Fruit fly (Drosophila melanogaster) whole organism, prepupa: Measurements from ENCODE around the gene Mur29B.

Experiments used
- Blimp-1 ChIP-seq: fragments of 200-800 bp; sonication (Bioruptor generic); optimal IDR thresholded peaks from 3 replicates; lab custom pipeline; 2017; ENCODE audit warnings: missing biosample characterization, missing genetic modification characterization, mild to moderate bottlenecking, moderate library complexity, missing genetic modification reagents
- CG16779 ChIP-seq: fragments of 200-800 bp; sonication (Bioruptor generic); optimal IDR thresholded peaks from 3 replicates; lab custom pipeline; 2017; ENCODE audit warnings: missing biosample characterization, mild to moderate bottlenecking, missing genetic modification characterization
- CG8119 ChIP-seq: fragments of 200-800 bp; sonication (Bioruptor generic); IDR thresholded peaks from 3 replicates; pipeline ENCODE4 v1.3.6; 2022; ENCODE audit warnings: missing biosample characterization, missing genetic modification characterization
- Hr4 ChIP-seq: fragments of 200-800 bp; sonication (Bioruptor generic); optimal IDR thresholded peaks from 3 replicates; lab custom pipeline; 2016; ENCODE audit warnings: missing biosample characterization, missing genetic modification characterization
- Lpt ChIP-seq: fragments of 200-800 bp; sonication (Bioruptor generic); optimal IDR thresholded peaks from 3 replicates; lab custom pipeline; 2016; ENCODE audit warnings: missing biosample characterization, missing genetic modification characterization
- Sox102F ChIP-seq: fragments of 200-800 bp; sonication (Bioruptor generic); optimal IDR thresholded peaks from 2 replicates; lab custom pipeline; 2016; ENCODE audit warnings: missing biosample characterization, mild to moderate bottlenecking, missing genetic modification characterization
- eg ChIP-seq: fragments of 200-800 bp; sonication (Bioruptor generic); IDR thresholded peaks from 3 replicates; pipeline ENCODE4 v1.3.6; 2022; ENCODE audit warnings: missing biosample characterization, missing genetic modification characterization
- ss ChIP-seq, 2 experiments: fragments of 200-800 bp; sonication (Bioruptor generic); optimal IDR thresholded peaks; 2 replicates in 1 of 2; 3 replicates in 1 of 2; lab custom pipeline; 2017 to 2018; ENCODE audit warnings: mild to moderate bottlenecking in 2 of 2, missing biosample characterization in 2 of 2, missing genetic modification characterization in 2 of 2, moderate library complexity in 1 of 2

DNA sequence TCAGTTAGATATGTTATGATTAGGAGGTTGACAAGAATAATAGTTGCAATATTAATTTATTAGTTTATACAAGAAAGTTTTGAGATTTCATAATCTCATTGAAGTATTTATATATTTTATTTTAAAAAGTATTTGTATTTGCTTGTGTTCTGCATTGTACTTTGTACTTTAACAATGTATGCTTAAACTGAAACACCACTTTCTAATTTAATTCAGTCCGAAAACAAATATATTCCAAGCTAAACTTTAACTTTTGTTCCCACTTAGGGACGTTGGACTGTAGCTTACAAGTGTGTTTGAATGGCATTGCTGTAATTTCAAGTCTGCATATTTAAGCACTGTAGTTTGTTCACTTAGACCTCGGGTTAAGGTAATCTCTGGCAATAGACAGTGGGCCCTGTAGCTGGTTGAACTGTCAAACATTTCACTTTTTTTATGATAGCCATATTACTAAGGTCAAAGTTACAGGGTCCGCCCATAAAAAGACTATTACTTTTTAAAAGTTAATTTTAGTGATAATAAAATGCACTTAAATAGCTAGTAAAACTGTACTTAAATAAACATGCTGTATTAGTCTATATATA, 19.5 kb downstream of the Mur29B start:
- TF ChIP-seq ss (GFP tag; optimal IDR thresholded peaks at IDR 0.05; lab: Kevin White, UChicago), result no peak
- TF ChIP-seq CG8119 (GFP tag; lab: Robert Waterston, UW), result peak; percentile 41; the same call in 1 of the 3 replicates
- no peak for TF ChIP-seq CG16779 (tag; lab: Kevin White, UChicago)
- no peak for TF ChIP-seq Sox102F (GFP tag; lab: Kevin White, UChicago)
- no peak for TF ChIP-seq Lpt (GFP tag; lab: Kevin White, UChicago)
- TF ChIP-seq Hr4, result no peak
- TF ChIP-seq eg (GFP tag; lab: Robert Waterston, UW), result no peak
- no peak for TF ChIP-seq Blimp-1 (GFP tag; lab: Kevin White, UChicago)
